Fruit fly (Drosophila melanogaster) whole organism, wandering third instar larva: ENCODE data around the gene CG43439.

Source experiments
- Abd-B ChIP-seq: fragments of >200 bp; optimal IDR thresholded peaks from 2 replicates; lab custom pipeline; 2017; ENCODE audit warnings: missing biosample characterization, missing genetic modification characterization
- CG9705 ChIP-seq: fragments of 200-800 bp; sonication (Bioruptor generic); optimal IDR thresholded peaks from 2 replicates; lab custom pipeline; 2018; ENCODE audit warnings: missing biosample characterization, mild to moderate bottlenecking, missing genetic modification characterization
- Dfd ChIP-seq: fragments of >200 bp; optimal IDR thresholded peaks from 2 replicates; lab custom pipeline; 2017; ENCODE audit warnings: missing biosample characterization, missing genetic modification characterization
- Dif ChIP-seq: fragments of 200-275, 200-300 bp; sonication (Bioruptor generic); optimal IDR thresholded peaks from 2 replicates; lab custom pipeline; 2018; ENCODE audit warnings: missing biosample characterization, missing genetic modification characterization; ENCODE audit not compliant: partially characterized antibody
- GATAd ChIP-seq: sonication (Bioruptor generic); optimal IDR thresholded peaks from 2 replicates; lab custom pipeline; 2016; ENCODE audit warnings: missing biosample characterization, missing genetic modification characterization
- HLH106 ChIP-seq: fragments of 200-800 bp; optimal IDR thresholded peaks from 3 replicates; lab custom pipeline; 2019; ENCODE audit warnings: missing biosample characterization, mild to moderate bottlenecking, missing genetic modification characterization, moderate library complexity
- Hnf4 ChIP-seq: fragments of 200-800 bp; sonication (Bioruptor generic); optimal IDR thresholded peaks from 2 replicates; lab custom pipeline; 2016; ENCODE audit warnings: missing biosample characterization, mild to moderate bottlenecking, missing genetic modification characterization
- Hr83 ChIP-seq: fragments of 200-300 bp; sonication (Bioruptor generic); optimal IDR thresholded peaks from 2 replicates; lab custom pipeline; 2016; ENCODE audit warnings: missing biosample characterization, mild to moderate bottlenecking, missing genetic modification characterization, moderate library complexity; ENCODE audit not compliant: poor library complexity, severe bottlenecking
- Mio ChIP-seq: sonication (Bioruptor generic); optimal IDR thresholded peaks from 2 replicates; lab custom pipeline; 2016; ENCODE audit warnings: missing biosample characterization, missing genetic modification characterization
- Myc ChIP-seq: fragments of >200 bp; optimal IDR thresholded peaks from 2 replicates; lab custom pipeline; 2017
- N ChIP-seq: fragments of >200 bp; optimal IDR thresholded peaks from 2 replicates; lab custom pipeline; 2018; ENCODE audit warnings: missing biosample characterization, missing external identifiers, missing genetic modification characterization
- OdsH ChIP-seq: fragments of 200-800 bp; sonication (Bioruptor generic); optimal IDR thresholded peaks from 2 replicates; lab custom pipeline; 2016; ENCODE audit warnings: missing biosample characterization, mild to moderate bottlenecking, missing genetic modification characterization
- Rel ChIP-seq, 2 experiments: fragments of 200-800 bp; sonication (Bioruptor generic) in 1 of 2; optimal IDR thresholded peaks; 2 replicates in 1 of 2; 3 replicates in 1 of 2; lab custom pipeline; 2016 to 2019; ENCODE audit warnings: mild to moderate bottlenecking in 2 of 2, missing biosample characterization in 2 of 2, missing genetic modification characterization in 2 of 2, moderate library complexity in 1 of 2
- Sp1 ChIP-seq: fragments of 200-800 bp; sonication (Bioruptor generic); optimal IDR thresholded peaks from 3 replicates; lab custom pipeline; 2019; ENCODE audit warnings: missing biosample characterization, mild to moderate bottlenecking, missing genetic modification characterization, moderate library complexity
- Vsx2 ChIP-seq: fragments of 200-300, 225-300 bp; sonication (Bioruptor generic); optimal IDR thresholded peaks from 2 replicates; lab custom pipeline; 2018; ENCODE audit warnings: missing biosample characterization, missing genetic modification characterization; ENCODE audit not compliant: partially characterized antibody
- br ChIP-seq: fragments of 200-800 bp; sonication (Bioruptor generic); optimal IDR thresholded peaks from 2 replicates; lab custom pipeline; 2016; ENCODE audit warnings: missing biosample characterization, missing genetic modification characterization
- dmrt93B ChIP-seq: fragments of 200-800 bp; sonication (Bioruptor generic); optimal IDR thresholded peaks from 2 replicates; lab custom pipeline; 2018; ENCODE audit warnings: missing biosample characterization, mild to moderate bottlenecking, missing genetic modification characterization
- ey ChIP-seq: fragments of 200-800 bp; sonication (Bioruptor generic); optimal IDR thresholded peaks from 2 replicates; lab custom pipeline; 2016; ENCODE audit warnings: missing biosample characterization, missing genetic modification characterization
- foxo ChIP-seq, 2 experiments: fragments of 200-800 bp; sonication (Bioruptor generic); optimal IDR thresholded peaks; 2 replicates in 1 of 2; 3 replicates in 1 of 2; lab custom pipeline; 2016 to 2017; ENCODE audit warnings: missing biosample characterization in 2 of 2, missing genetic modification characterization in 2 of 2
- fru ChIP-seq: fragments of 200-800 bp; sonication (Bioruptor generic); optimal IDR thresholded peaks from 3 replicates; lab custom pipeline; 2016; ENCODE audit warnings: missing biosample characterization, mild to moderate bottlenecking, missing genetic modification characterization
- h ChIP-seq: fragments of 200-800 bp; sonication (Bioruptor generic); optimal IDR thresholded peaks from 3 replicates; lab custom pipeline; 2016; ENCODE audit warnings: missing biosample characterization, mild to moderate bottlenecking, missing genetic modification characterization
- jim ChIP-seq: fragments of 175-275, 200-325 bp; sonication (Bioruptor generic); optimal IDR thresholded peaks from 2 replicates; lab custom pipeline; 2016; ENCODE audit warnings: missing biosample characterization, mild to moderate bottlenecking, missing genetic modification characterization
- lola ChIP-seq: fragments of >200 bp; optimal IDR thresholded peaks from 2 replicates; lab custom pipeline; 2017; ENCODE audit warnings: missing biosample characterization, missing genetic modification characterization
- pan ChIP-seq: fragments of >200 bp; optimal IDR thresholded peaks from 2 replicates; lab custom pipeline; 2017
- psq ChIP-seq: fragments of 200-800 bp; sonication (Bioruptor generic); optimal IDR thresholded peaks from 3 replicates; lab custom pipeline; 2017; ENCODE audit warnings: missing biosample characterization, mild to moderate bottlenecking, missing genetic modification characterization, moderate library complexity
- rgr ChIP-seq: fragments of 200-800 bp; sonication (Bioruptor generic); optimal IDR thresholded peaks from 3 replicates; lab custom pipeline; 2016; ENCODE audit warnings: missing biosample characterization, mild to moderate bottlenecking, missing genetic modification characterization
- sage ChIP-seq: fragments of 200-800 bp; sonication (Bioruptor generic); optimal IDR thresholded peaks from 2 replicates; lab custom pipeline; 2016; ENCODE audit warnings: missing biosample characterization, mild to moderate bottlenecking, missing genetic modification characterization
- sv ChIP-seq: fragments of 200-800 bp; sonication (Bioruptor generic); optimal IDR thresholded peaks from 3 replicates; lab custom pipeline; 2016; ENCODE audit warnings: missing biosample characterization, missing genetic modification characterization
- tai ChIP-seq: sonication (Bioruptor generic); optimal IDR thresholded peaks from 2 replicates; lab custom pipeline; 2016; ENCODE audit warnings: missing biosample characterization, missing genetic modification characterization
- usp ChIP-seq: fragments of >200 bp; optimal IDR thresholded peaks from 2 replicates; lab custom pipeline; 2017; ENCODE audit warnings: missing biosample characterization, missing genetic modification characterization
- woc ChIP-seq: sonication (Bioruptor generic); optimal IDR thresholded peaks from 2 replicates; lab custom pipeline; 2016; ENCODE audit warnings: missing biosample characterization, mild to moderate bottlenecking, missing genetic modification characterization

The CG43439 gene

DNA sequence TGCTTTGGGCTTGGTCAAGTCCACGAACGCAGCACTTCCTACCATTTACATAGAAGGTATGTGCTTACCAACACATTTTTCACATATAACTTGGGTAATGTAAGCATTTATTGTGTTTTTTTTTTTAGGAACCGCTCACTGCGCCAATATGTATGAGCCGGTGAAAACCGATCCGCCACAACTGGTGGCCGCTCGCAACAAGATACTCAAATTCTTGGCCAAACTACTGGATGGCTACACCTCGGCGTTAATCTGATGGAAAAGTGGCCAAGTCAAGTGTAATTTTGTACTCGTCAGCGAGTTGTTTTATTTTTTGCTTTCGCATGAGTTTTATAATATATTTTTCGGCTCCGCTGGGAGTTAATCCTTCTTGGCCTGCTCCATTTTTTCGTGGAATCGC is 13.1 kb downstream of the CG43439 start:
- no peak for TF ChIP-seq OdsH (GFP tag; lab: Kevin White, UChicago)
- no peak for TF ChIP-seq Rel (GFP tag; optimal IDR thresholded peaks at IDR 0.05; lab: Kevin White, UChicago)
- no peak for TF ChIP-seq Rel (tag; optimal IDR thresholded peaks at IDR 0.05; lab: Kevin White, UChicago)
- TF ChIP-seq lola = no peak
- TF ChIP-seq sv (GFP tag; lab: Kevin White, UChicago) = no peak
- no peak for TF ChIP-seq woc (GFP tag; lab: Kevin White, UChicago)
- no peak for TF ChIP-seq fru (GFP tag; lab: Kevin White, UChicago)

DNA sequence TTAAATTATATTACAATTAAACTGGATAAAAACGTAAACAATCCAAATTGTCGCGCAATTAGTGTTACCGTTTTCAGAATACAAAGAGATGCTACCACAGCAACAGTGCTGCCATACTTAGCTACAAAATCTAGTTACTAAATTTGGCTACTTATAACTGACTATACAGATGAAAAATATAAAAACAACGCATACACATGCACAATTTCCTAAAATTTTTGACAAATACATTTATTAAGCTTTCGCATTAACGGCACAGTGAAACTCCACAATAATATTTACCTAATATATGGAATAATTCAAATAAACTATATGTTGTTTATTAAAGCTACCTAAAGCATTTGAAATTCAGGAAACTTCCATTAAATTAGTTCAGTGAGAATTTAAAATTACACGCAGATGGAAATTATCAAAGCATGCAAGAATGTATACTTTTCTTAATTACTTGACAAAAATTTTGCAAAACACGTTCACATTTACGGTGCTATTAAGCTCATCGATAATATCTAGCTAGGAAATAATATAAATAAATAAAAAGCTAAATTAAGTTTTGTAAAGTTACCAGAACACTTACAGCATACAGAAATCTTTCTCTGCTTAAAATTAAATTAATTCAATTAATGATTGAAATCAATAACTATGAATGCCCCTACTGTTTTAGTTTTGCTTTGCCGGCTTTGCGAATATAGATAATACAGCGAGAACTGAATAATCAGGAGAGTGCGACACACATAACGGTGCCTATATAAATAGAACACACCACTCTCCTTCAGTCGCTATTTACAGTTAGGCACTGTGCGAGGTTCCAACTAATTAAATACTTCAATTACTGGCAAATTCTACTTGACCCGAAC is 15.2 kb downstream of the CG43439 start, which contains the start of the genes Mis12 and CG9953:
Gene Mis12 (minus strand): TSS at position 88 of the 854 bp plus-strand sequence.
Gene CG9953 (plus strand): TSS at position 698 of the 854 bp plus-strand sequence.
- TF ChIP-seq sv (GFP tag; lab: Kevin White, UChicago) (peak; percentile 15), tai (GFP tag; lab: Kevin White, UChicago) (no peak), rgr (GFP tag; lab: Kevin White, UChicago) (peak; percentile 40), Dfd (no peak), foxo (GFP tag; optimal IDR thresholded peaks at IDR 0.05; lab: Kevin White, UChicago) (peak in 1 of 2 experiments; percentile 44), h (GFP tag; lab: Kevin White, UChicago) (peak; percentile 6), Rel (GFP tag; optimal IDR thresholded peaks at IDR 0.05; lab: Kevin White, UChicago) (no peak), Rel (tag; optimal IDR thresholded peaks at IDR 0.05; lab: Kevin White, UChicago) (no peak), OdsH (GFP tag; lab: Kevin White, UChicago) (peak; percentile 39), psq (GFP tag; lab: Kevin White, UChicago) (peak; percentile 74), GATAd (no peak), dmrt93B (GFP tag; lab: Kevin White, UChicago) (peak; percentile 10), fru (GFP tag; lab: Kevin White, UChicago) (no peak), usp (no peak), Myc (lab: Kevin White, UChicago) (peak; percentile 96), pan (no peak), Hnf4 (no peak), Sp1 (GFP tag; lab: Kevin White, UChicago) (peak; percentile 53), woc (GFP tag; lab: Kevin White, UChicago) (peak; percentile 65), br (GFP tag; lab: Kevin White, UChicago) (no peak), ey (peak; percentile 22), HLH106 (peak; percentile 40)

DNA sequence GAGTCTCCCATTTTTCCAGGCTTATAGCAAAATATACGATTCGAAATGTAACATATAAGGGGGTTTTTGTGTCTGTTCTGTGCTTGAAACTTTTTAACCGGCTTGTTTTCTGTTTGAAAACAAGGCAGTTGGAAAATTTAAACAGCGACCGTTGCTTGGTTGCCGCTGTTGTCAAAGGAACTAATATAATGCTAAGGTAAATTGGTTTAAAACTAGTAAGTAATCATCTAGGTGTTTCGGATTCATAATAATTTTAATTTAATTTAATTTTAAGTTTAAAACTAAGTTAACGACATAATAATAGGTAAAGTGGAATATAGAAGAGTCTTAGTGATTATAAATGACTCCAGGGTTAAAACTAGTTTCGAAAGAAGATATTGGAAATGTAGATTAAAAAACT is 16.6 kb downstream of the CG43439 start, which contains the start of gene CG10064:
Gene CG10064 (minus strand): TSS at position 101 of the 400 bp plus-strand sequence.
- TF ChIP-seq tai (GFP tag; lab: Kevin White, UChicago) = no peak
- TF ChIP-seq Sp1 (GFP tag; lab: Kevin White, UChicago) = no peak
- TF ChIP-seq Dfd = no peak
- TF ChIP-seq CG9705 (GFP tag; lab: Kevin White, UChicago) = no peak
- no peak for TF ChIP-seq usp
- no peak for TF ChIP-seq Vsx2 (GFP tag; lab: Kevin White, UChicago)
- no peak for TF ChIP-seq h (GFP tag; lab: Kevin White, UChicago)
- no peak for TF ChIP-seq N (GFP tag; lab: Kevin White, UChicago)
- TF ChIP-seq rgr (GFP tag; lab: Kevin White, UChicago) = no peak
- TF ChIP-seq lola = no peak
- TF ChIP-seq fru (GFP tag; lab: Kevin White, UChicago) = no peak
- TF ChIP-seq OdsH (GFP tag; lab: Kevin White, UChicago) = no peak
- TF ChIP-seq jim = no peak
- no peak for TF ChIP-seq Dif (GFP tag; lab: Kevin White, UChicago)
- TF ChIP-seq Abd-B (GFP tag; lab: Kevin White, UChicago) = no peak
- no peak for TF ChIP-seq dmrt93B (GFP tag; lab: Kevin White, UChicago)
- no peak for TF ChIP-seq HLH106
- no peak for TF ChIP-seq Mio
- no peak for TF ChIP-seq sage (GFP tag; lab: Kevin White, UChicago)
- TF ChIP-seq Hr83 (GFP tag; lab: Kevin White, UChicago) = no peak
- TF ChIP-seq, all 38 proteins: peak for 0
